Worm (Caenorhabditis elegans) whole organism, L4/young adult: ENCODE data around the gene eor-2.

Experiments used
- W03F9.2 ChIP-seq: fragments of 150-350 bp; optimal IDR thresholded peaks from 2 replicates; lab custom pipeline; 2014; ENCODE audit warnings: missing biosample characterization, missing genetic modification characterization
- dao-5 ChIP-seq: sonication (generic microtip); optimal IDR thresholded peaks from 2 replicates; lab custom pipeline; 2016; ENCODE audit warnings: missing genotype, missing genetic modification characterization, moderate library complexity, missing compliant biosample characterization
- him-1 ChIP-seq: sonication (generic microtip); optimal IDR thresholded peaks from 2 replicates; lab custom pipeline; 2016; ENCODE audit warnings: missing genotype, missing genetic modification reagents, missing genetic modification characterization, missing compliant biosample characterization

Gene eor-2

DNA sequence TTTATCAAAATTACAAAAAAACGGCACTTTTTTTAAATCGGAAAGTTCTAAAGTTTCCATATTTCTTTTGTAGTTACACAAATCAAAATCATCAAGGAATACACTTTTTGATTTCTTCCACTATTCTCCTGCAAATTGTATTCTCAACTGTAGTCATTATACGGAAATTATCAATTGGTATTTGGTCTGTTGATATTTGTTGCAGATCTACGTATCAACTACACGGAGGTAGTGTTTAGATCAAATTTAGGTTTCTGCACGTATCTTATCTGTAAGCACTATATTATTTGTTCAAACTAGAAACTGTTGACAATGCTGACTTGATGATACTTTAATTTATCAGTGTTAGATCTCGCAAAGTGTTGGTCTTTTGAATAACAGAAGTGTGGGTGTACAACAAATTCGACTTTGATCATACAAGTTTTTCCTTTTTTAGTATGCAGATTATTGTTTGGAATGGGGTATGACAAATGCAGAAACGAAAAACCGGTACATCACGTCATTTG lies 34.5 kb upstream of the eor-2 start:
- TF ChIP-seq dao-5 (tag; lab: Kevin White, UChicago) (no peak), him-1 (tag; lab: Kevin White, UChicago) (no peak), W03F9.2 (tag; lab: Kevin White, UChicago) (no peak)

DNA sequence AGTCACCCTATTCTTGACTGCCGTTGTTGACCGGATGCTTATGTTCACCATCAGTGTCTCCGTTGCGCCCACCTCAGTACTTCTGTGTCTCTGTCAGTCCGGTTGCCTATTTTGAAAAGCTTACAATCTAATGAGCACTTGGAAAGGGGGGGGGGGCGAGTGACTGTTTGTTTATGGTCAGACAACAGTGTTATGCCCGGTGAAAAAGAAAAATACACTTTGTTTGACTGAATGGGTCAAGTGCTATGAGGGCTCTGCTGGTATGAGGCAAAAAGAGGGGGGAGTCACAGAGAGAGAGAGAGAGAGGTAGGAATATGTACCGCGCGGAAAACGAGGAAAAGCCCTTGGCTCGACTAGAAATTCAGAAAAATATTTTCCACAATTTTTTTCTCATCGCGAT lies 31.5 kb upstream of the eor-2 start:
- no peak for TF ChIP-seq W03F9.2 (tag; lab: Kevin White, UChicago)

DNA sequence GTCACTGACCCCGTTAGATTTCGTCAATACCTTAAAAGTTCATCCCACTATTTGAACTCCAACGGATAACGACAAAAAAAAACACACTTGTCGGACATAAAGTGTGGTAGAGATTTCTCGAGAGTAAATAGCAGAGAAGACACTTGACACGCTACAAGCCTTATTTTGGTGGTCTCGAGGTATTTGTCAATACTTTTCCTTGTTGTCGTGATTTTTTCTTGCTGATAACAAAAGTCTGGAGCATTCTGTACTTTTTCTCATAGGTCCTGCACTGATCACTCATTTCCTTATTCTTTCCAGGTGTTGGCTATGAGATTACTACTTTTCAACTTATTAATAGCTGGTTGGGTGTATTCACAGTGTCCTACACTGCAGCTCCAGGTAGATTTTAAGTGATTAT lies 30.4 kb upstream of the eor-2 start, which contains the start of gene lron-1:
TSS of gene lron-1 (plus strand) at position 301 of the 400 bp plus-strand sequence.
- no peak for TF ChIP-seq dao-5 (tag; lab: Kevin White, UChicago)
- no peak for TF ChIP-seq him-1 (tag; lab: Kevin White, UChicago)
- no peak for TF ChIP-seq W03F9.2 (tag; lab: Kevin White, UChicago)

DNA sequence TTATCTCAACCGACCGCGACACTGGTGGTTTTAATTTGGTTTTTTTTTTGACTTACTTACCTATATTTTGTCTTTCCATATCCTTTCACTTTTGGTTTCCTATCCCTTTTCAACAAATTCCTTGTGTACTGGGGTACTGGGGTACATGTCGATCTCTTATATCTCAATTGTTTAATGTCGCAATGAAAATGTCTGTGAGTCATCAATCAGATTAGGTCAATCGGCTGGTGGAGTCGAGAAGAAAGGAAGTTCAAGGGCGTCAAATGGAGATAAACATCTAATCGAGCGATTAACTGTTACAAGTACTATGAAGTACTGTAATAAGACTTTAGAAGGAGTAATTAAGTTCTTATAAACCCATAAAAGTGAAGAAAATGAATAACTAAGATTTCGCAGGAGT lies 26.9 kb upstream of the eor-2 start:
- TF ChIP-seq W03F9.2 (tag; lab: Kevin White, UChicago) (no peak), dao-5 (tag; lab: Kevin White, UChicago) (no peak), him-1 (tag; lab: Kevin White, UChicago) (no peak)

DNA sequence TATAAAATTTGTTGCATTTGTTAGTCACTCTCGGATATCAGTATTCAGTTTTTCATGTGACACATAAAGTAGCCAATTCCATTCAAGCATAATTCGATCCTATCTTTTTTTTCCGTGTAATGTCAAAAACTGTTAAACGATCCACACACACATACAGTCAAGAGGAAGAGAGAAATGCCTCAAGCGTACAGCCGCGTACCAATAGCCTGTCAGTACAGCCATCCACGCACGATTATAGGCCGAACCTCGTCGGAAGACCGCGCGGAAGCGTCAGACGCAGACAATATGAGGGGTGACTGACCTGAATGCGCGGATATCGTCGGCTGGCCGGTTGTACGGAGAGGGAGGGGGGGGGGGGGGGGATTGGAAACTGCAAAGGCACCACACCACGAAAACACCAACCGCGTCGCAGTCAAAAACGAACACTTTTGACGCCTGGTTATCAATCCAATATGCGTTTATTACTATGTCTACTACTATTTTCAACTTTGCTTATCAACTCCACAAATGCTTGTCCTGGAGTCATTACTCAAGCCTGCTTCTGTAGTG lies 25.2 kb upstream of the eor-2 start, which contains the start of gene let-4:
TSS of gene let-4 (plus strand) at position 357 of the 549 bp plus-strand sequence.
- TF ChIP-seq him-1 (tag; lab: Kevin White, UChicago) (no peak), dao-5 (tag; lab: Kevin White, UChicago) (no peak), W03F9.2 (tag; lab: Kevin White, UChicago) (no peak)

DNA sequence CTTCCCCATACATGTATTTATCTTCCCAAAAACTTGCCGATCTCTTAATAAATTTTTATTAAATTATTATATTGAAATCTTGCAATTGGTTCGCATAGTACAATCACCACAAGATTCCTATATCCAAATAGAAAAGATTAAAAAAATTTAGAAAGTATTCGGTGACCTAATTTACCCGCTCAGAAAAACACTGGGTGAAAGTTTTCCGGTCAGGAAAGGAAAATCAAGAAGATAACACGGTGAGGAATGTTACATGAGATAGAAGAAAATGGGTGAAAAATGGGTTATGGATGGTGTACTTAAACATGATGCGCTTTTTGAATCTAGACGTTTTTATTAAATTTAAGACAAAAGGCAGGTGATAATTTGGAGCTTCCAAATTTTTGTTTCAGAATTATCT lies 22.0 kb upstream of the eor-2 start:
- TF ChIP-seq W03F9.2 (tag; lab: Kevin White, UChicago) (no peak), dao-5 (tag; lab: Kevin White, UChicago) (no peak), him-1 (tag; lab: Kevin White, UChicago) (no peak)

DNA sequence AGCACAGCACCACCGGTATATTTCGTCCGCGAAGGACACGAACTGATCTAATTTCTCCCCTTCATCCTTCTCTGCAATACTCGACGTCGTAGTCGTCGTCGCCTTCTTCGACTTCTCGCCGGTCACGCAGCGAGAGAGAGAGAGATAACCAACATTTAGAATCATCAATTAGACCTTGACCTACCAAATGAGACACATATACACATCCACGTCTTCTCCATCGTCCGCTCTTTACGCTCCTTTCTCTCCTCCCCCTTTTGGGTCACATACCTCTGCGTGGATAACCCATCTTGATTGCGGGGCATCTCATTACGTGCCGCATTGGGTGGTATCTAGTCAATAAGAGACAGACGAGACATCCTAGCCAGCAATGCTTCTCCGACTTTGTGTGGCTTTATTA lies 21.4 kb upstream of the eor-2 start, which contains the start of gene sym-1:
TSS of gene sym-1 (plus strand) at position 194 of the 400 bp plus-strand sequence.
- TF ChIP-seq dao-5 (tag; lab: Kevin White, UChicago) (no peak), him-1 (tag; lab: Kevin White, UChicago) (no peak), W03F9.2 (tag; lab: Kevin White, UChicago) (no peak)

DNA sequence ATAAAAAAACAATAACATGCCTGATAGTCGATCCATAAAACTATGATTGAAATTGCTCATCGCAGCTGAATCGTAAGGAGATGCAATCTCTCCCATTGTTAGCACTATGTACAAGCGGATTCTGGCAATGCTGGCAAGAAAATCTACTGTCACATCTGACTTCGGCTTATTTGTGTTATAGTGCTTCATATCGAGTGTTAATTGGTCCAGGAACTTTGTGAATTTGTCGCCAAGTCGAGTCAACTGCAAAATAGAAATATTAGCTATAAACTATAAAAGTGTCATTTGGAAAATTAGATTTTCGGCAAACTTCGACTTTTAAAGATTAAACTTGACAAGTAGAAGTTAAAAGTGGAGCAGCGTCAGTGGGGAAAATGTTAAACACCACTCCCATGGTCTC lies 18.5 kb upstream of the eor-2 start:
- TF ChIP-seq W03F9.2 (tag; lab: Kevin White, UChicago) (no peak), dao-5 (tag; lab: Kevin White, UChicago) (no peak), him-1 (tag; lab: Kevin White, UChicago) (no peak)

DNA sequence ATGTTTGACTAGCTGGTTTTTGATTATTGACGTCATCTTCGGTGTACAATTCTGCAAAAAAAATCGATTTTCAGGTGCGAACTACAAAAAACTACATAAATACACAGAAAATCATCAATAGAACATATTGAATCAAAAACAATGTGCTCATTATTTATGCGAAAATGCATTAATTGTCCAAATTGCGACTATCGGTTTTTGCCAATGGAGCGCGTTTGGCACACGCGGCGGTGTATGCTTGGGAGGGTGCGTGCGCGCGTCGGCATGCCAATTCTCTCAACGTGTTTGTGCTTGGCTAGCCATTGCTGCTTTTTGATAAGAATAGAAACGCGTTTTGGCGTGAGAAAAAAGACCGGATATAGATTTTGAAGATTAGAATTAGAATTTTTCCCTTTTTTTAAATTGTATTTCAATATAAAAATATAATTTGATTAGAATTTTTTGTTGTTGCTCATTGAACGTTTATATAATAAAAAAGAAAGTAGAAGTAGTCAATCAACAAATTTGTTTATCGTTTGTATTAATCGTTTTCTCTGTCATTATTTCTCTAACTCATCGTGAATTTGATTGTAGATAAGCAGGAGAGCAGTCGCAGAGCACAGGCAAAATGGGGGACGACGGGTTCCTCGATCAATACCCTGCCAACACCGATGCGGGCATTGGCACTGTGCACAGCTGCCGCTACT lies 13.6 kb upstream of the eor-2 start, which contains the start of the genes C44H4.4 and tap-1:
TSS of gene C44H4.4 (minus strand) at position 51 of the 686 bp plus-strand sequence.
TSS of gene tap-1 (plus strand) at position 574 of the 686 bp plus-strand sequence.
- TF ChIP-seq W03F9.2 (tag; lab: Kevin White, UChicago) (no peak), dao-5 (tag; lab: Kevin White, UChicago) (no peak), him-1 (tag; lab: Kevin White, UChicago) (no peak)

DNA sequence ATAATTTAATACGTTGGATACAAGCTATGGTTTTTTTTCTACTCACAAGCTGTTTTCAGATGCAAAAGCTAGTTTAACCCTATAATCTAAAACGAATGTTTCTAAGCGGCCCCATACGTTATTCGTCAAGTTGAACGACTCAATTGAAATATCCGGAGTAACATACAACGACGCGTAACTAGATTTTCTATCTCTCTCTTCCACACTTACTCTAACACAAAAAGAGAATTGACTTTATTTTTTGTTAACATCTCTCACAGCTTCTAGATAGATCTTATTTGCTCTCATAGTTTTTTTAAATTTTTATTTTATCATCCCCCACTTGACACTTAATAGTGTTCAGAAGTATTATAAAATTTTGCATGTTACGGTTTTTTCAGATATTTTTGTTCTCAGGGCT lies 9.6 kb upstream of the eor-2 start:
- no peak for TF ChIP-seq him-1 (tag; lab: Kevin White, UChicago)
- TF ChIP-seq dao-5 (tag; lab: Kevin White, UChicago): no peak
- no peak for TF ChIP-seq W03F9.2 (tag; lab: Kevin White, UChicago)

DNA sequence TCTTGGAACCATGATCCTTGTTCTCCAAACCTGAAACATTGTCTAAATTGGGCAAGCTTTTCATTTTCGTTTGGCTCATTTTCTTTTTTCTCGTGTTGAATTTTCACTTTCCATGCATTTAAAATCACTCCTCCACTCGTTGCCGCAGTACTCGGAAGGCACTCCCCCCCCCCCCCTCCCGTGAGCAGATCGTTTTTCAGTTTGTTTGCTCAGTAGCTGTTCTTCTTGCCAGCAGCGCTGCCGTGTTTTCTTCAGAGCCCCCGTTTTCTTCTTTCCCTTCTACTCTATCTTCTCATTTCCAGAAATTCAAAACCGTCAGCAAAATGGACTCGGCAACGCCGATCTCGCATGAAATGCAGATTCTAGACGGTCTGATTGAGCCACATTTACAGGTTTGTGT lies 8.0 kb upstream of the eor-2 start, which contains the start of gene C44H4.8:
TSS of gene C44H4.8 (plus strand) at position 301 of the 400 bp plus-strand sequence.
- TF ChIP-seq him-1 (tag; lab: Kevin White, UChicago) (no peak), W03F9.2 (tag; lab: Kevin White, UChicago) (no peak), dao-5 (tag; lab: Kevin White, UChicago) (no peak)

DNA sequence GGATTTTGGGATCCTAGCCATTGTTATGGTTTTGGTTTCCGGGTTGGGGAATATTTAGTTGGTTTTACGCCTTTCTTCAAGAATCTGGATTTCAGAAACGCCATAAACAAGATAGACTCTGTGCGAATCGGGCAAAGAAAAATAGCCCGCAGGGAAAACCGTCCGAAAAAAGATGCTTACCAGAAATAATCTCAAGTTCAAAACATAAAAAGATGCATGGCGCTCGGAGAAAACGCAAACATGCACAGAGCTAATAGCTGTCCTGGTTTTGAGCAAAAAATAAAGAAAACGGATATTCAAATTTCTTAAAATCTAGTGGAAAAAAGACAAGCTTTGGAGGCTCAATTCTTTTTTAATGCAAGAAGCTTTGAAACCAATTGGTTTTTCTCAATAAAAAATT lies 3.6 kb upstream of the eor-2 start, which contains the start of gene C44H4.6:
TSS of gene C44H4.6 (minus strand) at position 101 of the 400 bp plus-strand sequence.
- no peak for TF ChIP-seq W03F9.2 (tag; lab: Kevin White, UChicago)
- TF ChIP-seq dao-5 (tag; lab: Kevin White, UChicago): no peak
- TF ChIP-seq him-1 (tag; lab: Kevin White, UChicago): no peak

DNA sequence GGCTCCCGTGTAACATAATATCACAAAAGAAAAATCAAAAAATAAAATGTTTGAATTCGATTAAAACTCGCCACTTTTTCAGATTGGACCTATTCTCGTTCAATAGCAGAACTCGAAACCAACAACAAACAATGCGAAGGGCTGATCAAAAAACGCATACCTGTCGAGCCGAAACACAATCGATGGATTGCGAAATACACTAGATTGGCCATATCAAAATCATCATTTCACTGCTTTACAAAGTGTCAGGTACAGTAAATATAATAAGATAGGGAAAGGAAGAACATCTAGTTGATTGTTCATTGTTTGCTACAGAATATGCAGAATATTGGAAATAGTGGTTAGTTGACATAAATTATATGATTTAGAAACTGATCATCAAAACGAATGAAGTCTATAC lies 5.0 kb downstream of the eor-2 start:
- TF ChIP-seq W03F9.2 (tag; lab: Kevin White, UChicago): no peak
- no peak for TF ChIP-seq dao-5 (tag; lab: Kevin White, UChicago)
- TF ChIP-seq him-1 (tag; lab: Kevin White, UChicago): no peak
